Worm (Caenorhabditis elegans): ENCODE results near the gene cdkl-1.

ce11 chrV:11134296-11134695, 35.6 kb downstream of the cdkl-1 start, which contains the start of gene glb-3:
- TF ChIP-seq ztf-18 (tag; optimal IDR thresholded peaks at IDR 0.05) (no peak), fkh-3 (tag; optimal IDR thresholded peaks at IDR 0.05) (no peak), F39B2.1 (GFP tag; IDR thresholded peaks at IDR 0.05) (no peak), unc-130 (GFP tag; optimal IDR thresholded peaks at IDR 0.05) (no peak), mxl-1 (tag; optimal IDR thresholded peaks at IDR 0.05) (no peak), egl-18 (GFP tag; IDR thresholded peaks at IDR 0.05) (no peak), unc-62 (GFP tag; optimal IDR thresholded peaks at IDR 0.05) (no peak), him-1 (tag; optimal IDR thresholded peaks at IDR 0.05) (no peak), aptf-3 (GFP tag; IDR thresholded peaks at IDR 0.05) (no peak), T07F8.4 (tag; optimal IDR thresholded peaks at IDR 0.05) (no peak), attf-3 (GFP tag; conservative IDR thresholded peaks at IDR 0.05) (no peak), lir-1 (GFP tag; conservative IDR thresholded peaks at IDR 0.05) (no peak)
